Worm (Caenorhabditis elegans) whole organism, young adult: ENCODE data around the gene ama-1.
A peak's percentile ranks its signal among the peaks of the same experiment; 100 is the strongest.

Source experiments
- C17E4.6 ChIP-seq: fragments of 200-800 bp; sonication (Bioruptor generic); IDR thresholded peaks from 2 replicates; pipeline ENCODE4 v1.3.6; 2022; ENCODE audit warnings: missing genetic modification reagents, missing genetic modification characterization, missing compliant biosample characterization
- F22D6.2 ChIP-seq: sonication (generic microtip); optimal IDR thresholded peaks from 2 replicates; lab custom pipeline; 2016; ENCODE audit warnings: mild to moderate bottlenecking, missing genetic modification characterization, missing compliant biosample characterization
- F33H1.4 ChIP-seq: fragments of 200-800 bp; sonication (Bioruptor generic); IDR thresholded peaks from 2 replicates; pipeline ENCODE4 v1.3.6; 2022; ENCODE audit warnings: missing genetic modification reagents, missing genetic modification characterization, missing compliant biosample characterization
- F37B4.10 ChIP-seq: fragments of 200-800 bp; sonication (Bioruptor generic); IDR thresholded peaks from 2 replicates; pipeline ENCODE4 v1.3.6; 2022; ENCODE audit warnings: missing genetic modification characterization, missing compliant biosample characterization
- F55B11.4 ChIP-seq: sonication (generic microtip); optimal IDR thresholded peaks from 2 replicates; lab custom pipeline; 2016; ENCODE audit warnings: missing compliant biosample characterization, missing genetic modification characterization, borderline replicate concordance; ENCODE audit not compliant: insufficient read depth
- F57A8.1 ChIP-seq: fragments of 200-800 bp; sonication (Bioruptor generic); optimal IDR thresholded peaks from 2 replicates; lab custom pipeline; 2018; ENCODE audit warnings: mild to moderate bottlenecking, missing genetic modification characterization, moderate library complexity, missing compliant biosample characterization
- K11D2.4 ChIP-seq: fragments of 200-800 bp; sonication (Bioruptor generic); IDR thresholded peaks from 2 replicates; pipeline ENCODE4 v1.3.6; 2022; ENCODE audit warnings: missing genetic modification reagents, missing genetic modification characterization, missing compliant biosample characterization
- Y67H2A.10 ChIP-seq: fragments of 200-800 bp; sonication (Bioruptor generic); conservative IDR thresholded peaks from 2 replicates; pipeline ENCODE4 v1.3.6; 2022; ENCODE audit warnings: missing genetic modification reagents, missing genetic modification characterization, missing compliant biosample characterization
- Y95B8A.8 ChIP-seq: fragments of 200-800 bp; sonication (Bioruptor generic); IDR thresholded peaks from 2 replicates; pipeline ENCODE4 v1.3.6; 2022; ENCODE audit warnings: missing genetic modification reagents, missing genetic modification characterization, missing compliant biosample characterization
- atf-7 ChIP-seq: sonication (generic microtip); optimal IDR thresholded peaks from 2 replicates; lab custom pipeline; 2017; ENCODE audit warnings: mild to moderate bottlenecking, missing genetic modification characterization, missing compliant biosample characterization
- ccch-3 ChIP-seq: fragments of 200-800 bp; sonication (Bioruptor generic); optimal IDR thresholded peaks from 2 replicates; lab custom pipeline; 2018; ENCODE audit warnings: mild to moderate bottlenecking, missing genetic modification characterization, missing compliant biosample characterization
- cebp-1 ChIP-seq, 2 experiments: fragments of 200-800 bp in 1 of 2; sonication (Bioruptor generic) in 1 of 2; sonication (generic microtip) in 1 of 2; IDR thresholded peaks in 1 of 2; optimal IDR thresholded peaks in 1 of 2; 2 replicates each; pipeline versions ENCODE4 v1.3.6 to Lab custom; 2017 to 2022; ENCODE audit warnings: missing compliant biosample characterization in 2 of 2, missing genetic modification characterization in 2 of 2, mild to moderate bottlenecking in 1 of 2, missing genetic modification reagents in 1 of 2, moderate library complexity in 1 of 2
- ceh-58 ChIP-seq: fragments of 200-800 bp; sonication (Bioruptor generic); IDR thresholded peaks from 2 replicates; pipeline ENCODE4 v1.3.6; 2022; ENCODE audit warnings: missing genetic modification characterization, missing compliant biosample characterization
- die-1 ChIP-seq: sonication (generic microtip); optimal IDR thresholded peaks from 2 replicates; lab custom pipeline; 2016; ENCODE audit warnings: missing genotype, mild to moderate bottlenecking, missing genetic modification characterization, missing compliant biosample characterization
- dpff-1 ChIP-seq: sonication (generic microtip); optimal IDR thresholded peaks from 2 replicates; lab custom pipeline; 2017; ENCODE audit warnings: mild to moderate bottlenecking, missing genetic modification characterization, missing compliant biosample characterization
- egl-44 ChIP-seq: fragments of 200-800 bp; sonication (Bioruptor generic); IDR thresholded peaks from 2 replicates; pipeline ENCODE4 v1.3.6; 2022; ENCODE audit warnings: missing genetic modification reagents, missing genetic modification characterization, missing compliant biosample characterization
- let-526 ChIP-seq: fragments of 200-800 bp; sonication (Bioruptor generic); IDR thresholded peaks from 2 replicates; pipeline ENCODE4 v1.3.6; 2022; ENCODE audit warnings: missing genetic modification reagents, missing genetic modification characterization, missing compliant biosample characterization
- let-607 ChIP-seq, 2 experiments: fragments of 200-800 bp in 1 of 2; sonication (Bioruptor generic) in 1 of 2; sonication (generic microtip) in 1 of 2; optimal IDR thresholded peaks; 2 replicates each; lab custom pipeline; 2016 to 2018; ENCODE audit warnings: mild to moderate bottlenecking in 2 of 2, missing compliant biosample characterization in 2 of 2, missing genetic modification characterization in 2 of 2, moderate library complexity in 2 of 2, missing genotype in 1 of 2
- lin-26 ChIP-seq: fragments of 200-800 bp; sonication (Bioruptor generic); IDR thresholded peaks from 2 replicates; pipeline ENCODE4 v1.3.6; 2022; ENCODE audit warnings: missing genetic modification reagents, missing genetic modification characterization, missing compliant biosample characterization
- lin-35 ChIP-seq, 3 experiments: fragments of 150-350 bp in 2 of 3; sonication (generic microtip) in 1 of 3; optimal IDR thresholded peaks; 2 replicates each; lab custom pipeline; 2014 to 2018; ENCODE audit warnings: missing biosample characterization in 3 of 3, missing genetic modification characterization in 3 of 3, missing genetic modification reagents in 3 of 3
- lir-1 ChIP-seq: fragments of 200-800 bp; sonication (Bioruptor generic); conservative IDR thresholded peaks from 2 replicates; pipeline ENCODE4 v1.3.6; 2022; ENCODE audit warnings: missing genetic modification reagents, missing genetic modification characterization, missing compliant biosample characterization
- lsl-1 ChIP-seq: fragments of 200-800 bp; sonication (Bioruptor generic); optimal IDR thresholded peaks from 2 replicates; lab custom pipeline; 2018; ENCODE audit warnings: mild to moderate bottlenecking, missing genetic modification characterization, moderate library complexity, missing compliant biosample characterization
- nhr-27 ChIP-seq: fragments of 200-800 bp; sonication (Bioruptor generic); optimal IDR thresholded peaks from 2 replicates; lab custom pipeline; 2018; ENCODE audit warnings: mild to moderate bottlenecking, missing genetic modification characterization, moderate library complexity, missing compliant biosample characterization
- nhr-90 ChIP-seq: sonication (generic microtip); optimal IDR thresholded peaks from 2 replicates; lab custom pipeline; 2016; ENCODE audit warnings: missing genotype, mild to moderate bottlenecking, missing genetic modification characterization, missing compliant biosample characterization
- pha-4 ChIP-seq: fragments of 150-350 bp; sonication (generic microtip); optimal IDR thresholded peaks from 2 replicates; lab custom pipeline; 2014; ENCODE audit warnings: missing biosample characterization, missing genetic modification reagents, missing genetic modification characterization
- snpc-1.3 ChIP-seq: sonication (generic microtip); optimal IDR thresholded peaks from 2 replicates; lab custom pipeline; 2017; ENCODE audit warnings: missing genetic modification characterization, mild to moderate bottlenecking, missing compliant biosample characterization, antibody characterized with exemption, moderate library complexity, missing genotype, missing genetic modification reagents; ENCODE audit not compliant: insufficient read depth
- snpc-3.4 ChIP-seq: sonication (generic microtip); optimal IDR thresholded peaks from 2 replicates; lab custom pipeline; 2017; ENCODE audit warnings: missing genetic modification characterization, mild to moderate bottlenecking, missing compliant biosample characterization, antibody characterized with exemption, moderate library complexity, missing genotype, missing genetic modification reagents
- sptf-2 ChIP-seq: fragments of 200-800 bp; sonication (Bioruptor generic); optimal IDR thresholded peaks from 2 replicates; lab custom pipeline; 2018; ENCODE audit warnings: mild to moderate bottlenecking, missing genetic modification characterization, missing compliant biosample characterization
- tbp1 ChIP-seq: fragments of 200-800 bp; sonication (Bioruptor generic); optimal IDR thresholded peaks from 2 replicates; lab custom pipeline; 2018; ENCODE audit warnings: mild to moderate bottlenecking, missing genetic modification characterization, missing compliant biosample characterization
- tlf-1 ChIP-seq: fragments of 200-800 bp; sonication (Bioruptor generic); optimal IDR thresholded peaks from 2 replicates; lab custom pipeline; 2018; ENCODE audit warnings: mild to moderate bottlenecking, missing genetic modification characterization, missing compliant biosample characterization
- zfh-2 ChIP-seq: fragments of 200-800 bp; sonication (Bioruptor generic); conservative IDR thresholded peaks from 2 replicates; pipeline ENCODE4 v1.3.6; 2022; ENCODE audit warnings: missing genetic modification reagents, missing genetic modification characterization, missing compliant biosample characterization
- zim-3 ChIP-seq: sonication (generic microtip); optimal IDR thresholded peaks from 2 replicates; lab custom pipeline; 2017; ENCODE audit warnings: mild to moderate bottlenecking, missing genetic modification characterization, moderate library complexity, missing compliant biosample characterization
- ztf-26 ChIP-seq: sonication (generic microtip); optimal IDR thresholded peaks from 2 replicates; lab custom pipeline; 2017; ENCODE audit warnings: missing genetic modification characterization, missing compliant biosample characterization
- ztf-6 ChIP-seq: fragments of 200-800 bp; sonication (Bioruptor generic); IDR thresholded peaks from 2 replicates; pipeline ENCODE4 v1.3.6; 2022; ENCODE audit warnings: missing genetic modification reagents, missing genetic modification characterization, missing compliant biosample characterization

Gene ama-1

DNA sequence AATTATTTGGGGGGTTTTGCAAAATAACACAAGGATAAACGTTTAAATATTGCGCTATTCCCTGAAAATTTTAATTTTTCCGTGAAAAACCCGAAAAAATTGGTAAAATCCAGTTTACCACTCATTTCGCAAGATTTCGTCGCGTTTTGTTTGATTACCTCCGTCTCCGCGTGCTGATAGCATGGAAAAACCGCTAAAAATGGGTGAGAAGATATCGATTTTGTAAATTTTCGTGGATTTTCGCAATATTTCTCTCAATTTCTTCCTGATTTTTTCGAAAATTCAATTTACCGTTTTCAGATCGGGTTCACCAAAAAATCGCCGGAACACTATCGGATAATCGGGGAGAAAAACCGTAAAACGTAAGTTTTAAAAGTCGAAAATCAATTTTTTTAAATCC, at the start of gene ama-1:
Gene ama-1 (plus strand): TSS at position 301 of the 400 bp plus-strand sequence.
- no peak for TF ChIP-seq cebp-1 (GFP tag; IDR thresholded peaks at IDR 0.05; lab: Robert Waterston, UW)
- TF ChIP-seq cebp-1 (tag; optimal IDR thresholded peaks at IDR 0.05; lab: Kevin White, UChicago) = peak; percentile 72
- no peak for TF ChIP-seq dpff-1
- TF ChIP-seq lsl-1 (GFP tag; lab: Kevin White, UChicago) = peak; percentile 2
- TF ChIP-seq Y67H2A.10 (GFP tag; lab: Robert Waterston, UW) = no peak
- no peak for TF ChIP-seq lin-26 (GFP tag; lab: Robert Waterston, UW)
- TF ChIP-seq snpc-3.4 (tag; lab: Kevin White, UChicago) = no peak
- TF ChIP-seq nhr-90 = no peak
- TF ChIP-seq ccch-3 (GFP tag; lab: Kevin White, UChicago) = no peak
- no peak for TF ChIP-seq C17E4.6
- TF ChIP-seq zim-3 (tag; lab: Kevin White, UChicago) = no peak

DNA sequence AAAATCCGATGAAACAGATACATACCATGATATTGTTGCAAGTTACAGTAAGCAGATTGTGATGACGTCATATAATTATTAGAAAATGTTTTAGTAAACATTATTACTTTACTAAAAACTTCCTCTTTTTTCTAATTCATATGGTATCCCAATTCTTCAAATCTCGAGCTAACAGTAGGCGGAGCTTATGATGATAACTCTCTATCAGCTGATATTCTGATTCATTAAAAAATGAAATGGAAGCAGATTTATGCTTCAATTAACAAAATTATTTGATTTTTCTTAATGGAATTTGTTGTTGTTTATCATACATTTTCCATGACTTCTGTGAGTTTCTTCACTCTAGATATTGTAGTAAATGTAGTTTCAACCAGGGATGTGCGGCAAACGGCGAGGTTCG, 43.6 kb upstream of the ama-1 start, which contains the start of gene pax-2:
Gene pax-2 (minus strand): TSS at position 101 of the 400 bp plus-strand sequence.
- TF ChIP-seq let-526 (GFP tag; lab: Robert Waterston, UW) (no peak), zim-3 (tag; lab: Kevin White, UChicago) (no peak), snpc-1.3 (tag; lab: Kevin White, UChicago) (no peak), egl-44 (GFP tag; lab: Robert Waterston, UW) (no peak), dpff-1 (no peak), ztf-26 (no peak), F37B4.10 (GFP tag; lab: Robert Waterston, UW) (no peak), Y67H2A.10 (GFP tag; lab: Robert Waterston, UW) (no peak), die-1 (tag; lab: Kevin White, UChicago) (no peak), sptf-2 (GFP tag; lab: Kevin White, UChicago) (no peak), F22D6.2 (tag; lab: Kevin White, UChicago) (no peak), tbp1 (GFP tag; lab: Kevin White, UChicago) (no peak), ztf-6 (GFP tag; lab: Robert Waterston, UW) (no peak), F57A8.1 (GFP tag; lab: Kevin White, UChicago) (no peak), snpc-3.4 (tag; lab: Kevin White, UChicago) (no peak), zfh-2 (GFP tag; lab: Robert Waterston, UW) (no peak), nhr-27 (tag; lab: Kevin White, UChicago) (no peak)

DNA sequence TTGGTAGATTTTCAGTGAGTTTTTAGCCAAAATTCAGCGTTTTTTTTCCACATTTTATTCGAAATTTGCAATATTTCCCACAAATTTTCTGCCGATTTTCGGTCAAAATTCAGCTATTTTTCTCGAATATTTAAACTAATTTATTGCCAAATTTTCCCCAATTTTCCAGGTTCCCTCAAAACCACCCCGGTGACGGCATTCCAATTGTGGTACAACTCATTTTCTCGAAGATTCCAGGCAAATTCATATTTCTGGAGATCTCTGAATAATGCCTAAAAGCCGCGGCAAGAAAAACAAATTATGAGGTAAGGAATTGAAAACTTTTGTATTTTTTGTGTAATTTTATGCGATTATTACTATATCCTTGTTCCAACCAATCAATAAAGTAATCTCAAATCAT, 40.8 kb upstream of the ama-1 start, which contains the start of gene osgn-1:
Gene osgn-1 (plus strand): TSS at position 301 of the 400 bp plus-strand sequence.
- TF ChIP-seq Y95B8A.8 (GFP tag; lab: Robert Waterston, UW) = no peak
- TF ChIP-seq lin-35 (GFP tag; optimal IDR thresholded peaks at IDR 0.05; lab: Kevin White, UChicago) = no peak
- no peak for TF ChIP-seq atf-7 (tag; lab: Kevin White, UChicago)
- no peak for TF ChIP-seq K11D2.4 (GFP tag; lab: Robert Waterston, UW)
- no peak for TF ChIP-seq lir-1
- TF ChIP-seq tlf-1 = no peak
- TF ChIP-seq F55B11.4 = no peak
- no peak for TF ChIP-seq snpc-1.3 (tag; lab: Kevin White, UChicago)
- no peak for TF ChIP-seq let-607 (tag; optimal IDR thresholded peaks at IDR 0.05; lab: Kevin White, UChicago)
- no peak for TF ChIP-seq ceh-58

DNA sequence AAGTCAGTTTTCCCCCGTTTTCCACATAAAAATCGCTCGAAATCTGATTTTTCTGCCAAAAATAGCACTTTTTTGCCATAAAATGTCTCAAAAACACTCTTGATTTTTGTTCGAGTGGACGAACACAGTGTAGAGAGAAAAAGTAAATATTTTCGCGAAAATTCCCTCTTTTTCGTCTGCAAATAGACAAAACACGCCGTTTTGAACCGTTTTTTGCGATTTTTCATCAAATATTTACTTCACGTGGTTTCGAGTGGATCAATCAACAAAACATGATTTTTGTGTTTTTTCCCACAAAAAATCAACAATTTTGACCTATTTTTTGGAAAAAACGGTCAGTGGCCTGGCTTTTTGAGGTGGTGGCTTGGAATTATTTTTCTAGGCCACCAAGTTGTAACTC, 38.8 kb upstream of the ama-1 start:
- TF ChIP-seq pha-4 (tag; lab: Kevin White, UChicago) = peak; percentile 45
- TF ChIP-seq F33H1.4 = no peak
